Worm (Caenorhabditis elegans): ENCODE measurements around the gene abf-4.
A peak's percentile ranks its signal among the peaks of the same experiment; 100 is the strongest.

The abf-4 gene

DNA sequence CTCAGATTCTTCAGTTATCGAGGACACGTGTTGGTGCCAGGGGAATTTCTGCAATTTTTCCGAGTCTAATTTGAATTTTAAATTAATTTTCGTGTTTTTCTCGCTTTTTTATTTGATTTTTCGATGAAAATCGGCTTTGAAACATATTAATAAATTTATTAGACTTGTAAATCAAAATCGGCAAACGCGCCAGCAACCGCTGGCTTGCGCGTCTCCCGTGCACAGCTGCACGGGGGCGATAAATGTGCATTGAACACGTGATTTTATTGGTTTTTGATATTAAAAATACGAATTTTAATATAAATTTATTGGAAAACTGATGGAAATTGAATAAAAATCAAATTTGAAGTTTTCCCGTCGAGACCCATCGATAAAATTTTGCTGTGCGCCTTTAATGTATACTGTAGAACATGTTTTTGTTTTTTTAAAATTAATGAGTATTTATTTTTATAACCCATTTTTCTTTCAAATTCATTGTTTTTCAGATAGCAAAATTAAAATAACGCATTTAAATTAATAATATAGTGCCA lies 22.4 kb upstream of the abf-4 start, which contains the start of gene F26F2.7 (continued):
- no peak for TF ChIP-seq rpc-1 (optimal IDR thresholded peaks at IDR 0.05)
- no peak for TF ChIP-seq rpc-1 (tag; optimal IDR thresholded peaks at IDR 0.05)
- TF ChIP-seq dpff-1 (tag; optimal IDR thresholded peaks at IDR 0.05) = no peak
- TF ChIP-seq ZK185.1 (tag; optimal IDR thresholded peaks at IDR 0.05; ENCODE audit: poor library complexity, severe bottlenecking) = no peak
- TF ChIP-seq tbp1 (GFP tag; optimal IDR thresholded peaks at IDR 0.05) = peak; percentile 72
- TF ChIP-seq hmg-1.2 (GFP tag; IDR thresholded peaks at IDR 0.05) = peak; percentile 71
- peak; percentile 32 for TF ChIP-seq F57C9.4 (tag; optimal IDR thresholded peaks at IDR 0.05)
- TF ChIP-seq nfya-2 (GFP tag; IDR thresholded peaks at IDR 0.05) = no peak
- peak; percentile 41 for TF ChIP-seq snpc-1.1 (tag; optimal IDR thresholded peaks at IDR 0.05; ENCODE audit: insufficient read depth)
- peak; percentile 80; the same call in 1 of the 2 replicates for TF ChIP-seq lir-1 (GFP tag; conservative IDR thresholded peaks at IDR 0.05)
- no peak for TF ChIP-seq ets-4 (GFP tag; optimal IDR thresholded peaks at IDR 0.05)
- TF ChIP-seq akir-1 (GFP tag; optimal IDR thresholded peaks at IDR 0.05) = no peak
- TF ChIP-seq ztf-25 (GFP tag; IDR thresholded peaks at IDR 0.05) = no peak
- TF ChIP-seq tlf-1 (GFP tag; optimal IDR thresholded peaks at IDR 0.05) = peak; percentile 92
- TF ChIP-seq hlh-12 (tag; optimal IDR thresholded peaks at IDR 0.05) = no peak
- peak; percentile 99 for TF ChIP-seq madf-8 (GFP tag; conservative IDR thresholded peaks at IDR 0.05)
- no peak for TF ChIP-seq snpc-4 (GFP tag; optimal IDR thresholded peaks at IDR 0.05)
- TF ChIP-seq snpc-4 (tag; optimal IDR thresholded peaks at IDR 0.05) = peak in 3 of 4 experiments; percentile 26 to 85 (median 79)
- TF ChIP-seq lin-40 (tag; optimal IDR thresholded peaks at IDR 0.05) = peak; percentile 90
- TF ChIP-seq madf-3 (GFP tag; IDR thresholded peaks at IDR 0.05) = peak; percentile 83
- TF ChIP-seq ztf-28 (GFP tag; IDR thresholded peaks at IDR 0.05) = no peak
- TF ChIP-seq Y53F4B.3 (GFP tag; IDR thresholded peaks at IDR 0.05) = no peak
- TF ChIP-seq mcd-1 (GFP tag; IDR thresholded peaks at IDR 0.05) = peak; percentile 88; the same call in 1 of the 2 replicates
- 0 out of 2 replicates have a peak, but pooled peaks have one; percentile 20 for TF ChIP-seq B0019.2 (GFP tag; conservative IDR thresholded peaks at IDR 0.05)
- peak; percentile 85 for TF ChIP-seq athp-1 (tag; optimal IDR thresholded peaks at IDR 0.05)
- TF ChIP-seq lsl-1 (GFP tag; optimal IDR thresholded peaks at IDR 0.05) = peak; percentile 94
- peak; percentile 82; the same call in 1 of the 2 replicates for TF ChIP-seq Y95B8A.8 (GFP tag; IDR thresholded peaks at IDR 0.05)
- peak; percentile 44 for TF ChIP-seq F23B12.7 (tag; optimal IDR thresholded peaks at IDR 0.05; ENCODE audit: insufficient read depth)
- TF ChIP-seq madf-10 (tag; optimal IDR thresholded peaks at IDR 0.05) = peak; percentile 78
- TF ChIP-seq ztf-26 (tag; optimal IDR thresholded peaks at IDR 0.05) = peak; percentile 76
- peak; percentile 99 for TF ChIP-seq madf-6 (GFP tag; IDR thresholded peaks at IDR 0.05)
- TF ChIP-seq F57A8.1 (GFP tag; optimal IDR thresholded peaks at IDR 0.05) = no peak
- peak; percentile 25 for TF ChIP-seq B0261.1 (tag; optimal IDR thresholded peaks at IDR 0.05)
- no peak for TF ChIP-seq hsf-1 (GFP tag; IDR thresholded peaks at IDR 0.05)
- TF ChIP-seq somi-1 (GFP tag; optimal IDR thresholded peaks at IDR 0.05) = peak; percentile 29
- TF ChIP-seq attf-5 (GFP tag; optimal IDR thresholded peaks at IDR 0.05) = peak; percentile 92
- TF ChIP-seq ceh-91 (GFP tag; IDR thresholded peaks at IDR 0.05) = peak; percentile 87
- peak; percentile 41 for TF ChIP-seq gei-17 (GFP tag; optimal IDR thresholded peaks at IDR 0.05)
- peak; percentile 29; the same call in 1 of the 2 replicates for TF ChIP-seq Y79H2A.3 (GFP tag; conservative IDR thresholded peaks at IDR 0.05)
- no peak for TF ChIP-seq nhr-120 (GFP tag; IDR thresholded peaks at IDR 0.05)
- no peak for TF ChIP-seq nfya-1 (tag; optimal IDR thresholded peaks at IDR 0.05; ENCODE audit: borderline replicate concordance, insufficient read depth)
- no peak for TF ChIP-seq ceh-27 (GFP tag; optimal IDR thresholded peaks at IDR 0.05)
- peak; percentile 29 for TF ChIP-seq ceh-79 (tag; optimal IDR thresholded peaks at IDR 0.05)
- peak; percentile 80 for TF ChIP-seq zfh-2 (GFP tag; conservative IDR thresholded peaks at IDR 0.05)
- TF ChIP-seq atf-7 (tag; optimal IDR thresholded peaks at IDR 0.05) = peak; percentile 83
- TF ChIP-seq Y67H2A.10 (GFP tag; conservative IDR thresholded peaks at IDR 0.05) = peak; percentile 63; the same call in 1 of the 2 replicates
- TF ChIP-seq nhr-27 (tag; optimal IDR thresholded peaks at IDR 0.05) = no peak
- peak; percentile 30 for TF ChIP-seq F10E7.11 (tag; optimal IDR thresholded peaks at IDR 0.05)

Data from whole organism, young adult.